Fruit fly (Drosophila melanogaster) Kc167 (cell line): Measurements from ENCODE around the gene Dref.

Experiments
- Myc ChIP-seq: fragments of >200 bp; optimal IDR thresholded peaks from 2 replicates; lab custom pipeline; 2017; ENCODE audit warnings: missing external identifiers
- Sin3A ChIP-seq: fragments of >200 bp; optimal IDR thresholded peaks from 2 replicates; lab custom pipeline; 2018; ENCODE audit warnings: missing external identifiers
- h ChIP-seq: fragments of >200 bp; optimal IDR thresholded peaks from 3 replicates; lab custom pipeline; 2018; ENCODE audit warnings: missing external identifiers
- insv ChIP-seq: fragments of >200 bp; optimal IDR thresholded peaks from 3 replicates; lab custom pipeline; 2018; ENCODE audit warnings: missing external identifiers
- psq ChIP-seq: fragments of >200 bp; optimal IDR thresholded peaks from 2 replicates; lab custom pipeline; 2017; ENCODE audit warnings: missing external identifiers
- ttk ChIP-seq: sonication (Bioruptor generic); optimal IDR thresholded peaks from 2 replicates; lab custom pipeline; 2017; ENCODE audit warnings: missing external identifiers

The Dref gene

DNA sequence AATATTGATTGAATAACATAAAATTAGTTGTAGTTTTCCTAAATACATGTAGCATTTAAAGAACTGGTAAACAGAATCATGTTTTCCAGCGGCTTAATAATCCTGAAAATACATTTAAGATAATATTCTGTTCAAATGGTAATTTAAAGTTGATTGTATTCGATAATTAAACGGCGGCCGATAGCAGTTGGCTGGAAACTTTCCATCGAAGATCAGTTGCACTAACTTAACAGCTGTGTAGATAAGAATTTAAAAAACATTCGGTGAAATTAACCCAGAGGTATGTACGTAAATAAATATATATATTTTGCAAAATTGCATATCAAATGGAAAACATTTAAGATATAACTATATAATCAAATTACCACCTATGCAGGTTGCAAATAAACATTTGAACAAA lies 47.1 kb downstream of the Dref start, which contains the start of gene CG4594:
TSS of gene CG4594 (plus strand) at position 212 of the 400 bp plus-strand sequence.
- TF ChIP-seq insv (lab: Kevin White, UChicago) (no peak), psq (lab: Kevin White, UChicago) (no peak), Sin3A (lab: Kevin White, UChicago) (no peak), h (no peak), ttk (no peak), Myc (lab: Kevin White, UChicago) (no peak)

DNA sequence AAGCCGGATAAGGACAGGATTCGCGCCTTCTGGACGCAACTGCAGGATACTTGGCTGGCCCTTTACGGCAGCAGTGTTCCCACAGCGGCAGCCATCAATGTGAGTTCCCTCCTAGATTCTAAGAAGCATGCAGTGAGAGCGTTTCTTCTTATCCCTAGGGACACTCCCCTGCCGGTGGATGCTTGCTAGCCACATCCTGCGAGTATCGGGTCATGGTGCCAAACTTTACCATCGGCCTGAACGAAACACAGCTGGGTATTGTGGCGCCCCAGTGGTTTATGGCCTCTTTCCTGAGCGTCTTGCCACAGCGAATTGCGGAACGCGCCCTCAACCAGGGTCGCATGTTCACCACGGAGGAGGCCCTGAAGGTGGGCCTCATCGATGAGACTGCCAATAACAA lies 47.8 kb downstream of the Dref start:
- TF ChIP-seq h (no peak), Myc (lab: Kevin White, UChicago) (no peak), insv (lab: Kevin White, UChicago) (no peak), Sin3A (lab: Kevin White, UChicago) (no peak), ttk (no peak), psq (lab: Kevin White, UChicago) (no peak)

DNA sequence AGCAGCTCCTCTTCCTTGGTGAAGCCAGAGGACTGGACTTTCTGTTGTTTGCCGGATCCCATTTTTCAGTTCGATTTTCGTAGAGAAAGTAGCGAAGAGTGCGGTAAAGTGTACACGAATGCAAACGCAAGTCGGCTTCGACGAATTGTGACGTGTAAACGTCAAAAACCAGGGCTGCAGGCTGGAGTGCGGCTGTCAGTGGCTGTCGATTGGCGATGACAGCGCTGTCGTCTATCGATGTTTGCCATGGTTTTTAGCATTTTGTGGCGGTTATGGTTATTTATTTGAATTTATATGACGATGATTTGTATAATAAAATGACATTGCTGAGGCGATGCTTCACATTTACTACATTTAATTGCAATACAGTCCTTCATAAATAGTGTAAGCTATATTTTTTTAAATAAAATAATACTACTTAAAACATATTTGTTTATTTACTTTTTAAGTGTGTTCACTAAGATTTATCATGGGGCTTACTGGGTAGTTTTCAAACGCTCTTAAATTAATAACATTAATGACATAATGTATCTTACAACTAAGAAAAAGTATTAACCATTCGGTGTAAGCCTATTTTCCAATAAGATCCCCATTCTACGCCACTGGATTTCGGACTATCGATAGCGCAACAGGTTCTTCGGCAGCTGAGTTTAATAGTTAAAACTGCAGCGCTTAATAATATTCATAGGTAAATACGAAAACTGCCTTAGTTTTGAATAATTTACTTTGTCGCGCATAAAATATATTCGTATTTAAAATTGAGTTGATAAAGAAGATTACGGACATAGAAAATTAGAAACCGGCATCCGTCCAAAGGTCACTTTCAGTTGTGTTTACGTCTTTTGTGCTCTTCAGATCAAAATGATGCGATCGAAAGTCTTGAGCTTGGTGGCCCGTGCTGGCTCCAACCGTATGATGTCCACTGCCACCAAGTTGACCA lies 48.7 kb downstream of the Dref start, which contains the start of the genes CG5885 and CG4598:
TSS of gene CG5885 (minus strand) at position 311 of the 940 bp plus-strand sequence.
TSS of gene CG4598 (plus strand) at position 599 of the 940 bp plus-strand sequence.
- TF ChIP-seq h (no peak), psq (lab: Kevin White, UChicago) (no peak), insv (lab: Kevin White, UChicago) (no peak), Myc (lab: Kevin White, UChicago) (no peak), ttk (no peak), Sin3A (lab: Kevin White, UChicago) (no peak)

DNA sequence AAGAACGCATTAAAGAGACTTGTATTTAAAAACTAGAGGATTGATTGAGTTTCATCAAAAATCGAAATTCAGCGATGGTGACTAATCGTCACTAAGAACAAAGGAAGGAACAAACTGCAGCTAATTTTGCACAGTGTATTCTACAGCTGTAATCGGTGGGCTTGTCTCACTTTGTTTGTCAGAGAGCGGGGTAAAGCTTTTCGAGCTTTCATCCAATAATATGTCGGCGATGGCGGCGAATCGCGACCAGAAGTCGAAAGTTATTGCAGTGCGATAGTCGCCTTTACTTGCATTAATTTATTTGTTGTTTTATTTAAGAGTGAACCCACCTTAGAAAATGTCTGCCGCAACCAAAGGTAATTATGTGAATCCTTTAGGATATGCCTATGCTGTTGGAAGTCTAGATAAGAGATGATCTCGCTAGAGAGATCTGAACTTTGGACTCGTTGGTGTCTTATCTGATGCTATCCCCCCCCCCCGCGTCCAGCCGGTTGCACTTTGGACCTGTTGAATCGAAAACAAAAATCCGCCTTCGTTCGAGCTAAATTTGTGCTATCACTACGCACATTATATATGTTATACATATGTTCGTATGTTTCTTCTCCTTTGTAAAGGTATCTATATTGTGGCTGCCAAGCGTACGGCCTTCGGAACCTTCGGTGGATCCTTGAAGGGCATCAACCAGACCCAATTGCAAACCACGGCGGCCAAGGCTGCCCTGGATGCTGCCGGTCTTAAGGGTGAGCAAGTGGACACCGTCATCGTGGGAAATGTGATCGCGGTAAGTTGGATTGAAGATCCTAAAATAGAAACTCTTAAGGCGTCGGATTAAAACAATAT lies 51.8 kb downstream of the Dref start, which contains the start of gene yip2:
TSS of gene yip2 (plus strand) at position 243 of the 840 bp plus-strand sequence.
- TF ChIP-seq psq (lab: Kevin White, UChicago) (no peak), Sin3A (lab: Kevin White, UChicago) (no peak), insv (lab: Kevin White, UChicago) (no peak), h (no peak), ttk (no peak), Myc (lab: Kevin White, UChicago) (no peak)
